Fruit fly (Drosophila melanogaster): ENCODE data around the gene DIP1.

DNA sequence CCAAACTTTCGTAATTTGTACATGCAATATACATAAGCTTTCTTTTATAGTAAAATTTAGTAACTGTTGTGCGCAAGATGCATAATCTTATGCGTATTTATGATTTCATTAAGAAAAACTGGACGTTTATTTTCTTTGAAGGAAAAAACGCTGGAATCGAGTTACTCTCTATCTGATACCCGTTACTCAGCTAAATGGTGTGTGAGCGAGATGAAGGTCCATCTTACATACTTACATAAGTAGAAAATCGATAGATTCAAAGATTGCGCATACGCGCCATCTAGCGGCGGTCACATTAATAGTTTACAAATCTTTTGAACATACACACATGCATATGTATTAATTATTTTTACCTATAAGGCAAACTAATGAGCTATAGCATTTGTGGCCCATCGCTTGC, 24.4 kb downstream of the DIP1 start:
- TF ChIP-seq CG4318 (GFP tag; optimal IDR thresholded peaks at IDR 0.05): no peak
- TF ChIP-seq Sox102F (GFP tag; optimal IDR thresholded peaks at IDR 0.05): no peak
- TF ChIP-seq Lpt (GFP tag; optimal IDR thresholded peaks at IDR 0.05): no peak
- TF ChIP-seq Ets96B (tag; optimal IDR thresholded peaks at IDR 0.05): no peak

Data from whole organism, prepupa.